Fruit fly (Drosophila melanogaster): Measurements from ENCODE around the gene CG14540.

CG14540 gene

DNA sequence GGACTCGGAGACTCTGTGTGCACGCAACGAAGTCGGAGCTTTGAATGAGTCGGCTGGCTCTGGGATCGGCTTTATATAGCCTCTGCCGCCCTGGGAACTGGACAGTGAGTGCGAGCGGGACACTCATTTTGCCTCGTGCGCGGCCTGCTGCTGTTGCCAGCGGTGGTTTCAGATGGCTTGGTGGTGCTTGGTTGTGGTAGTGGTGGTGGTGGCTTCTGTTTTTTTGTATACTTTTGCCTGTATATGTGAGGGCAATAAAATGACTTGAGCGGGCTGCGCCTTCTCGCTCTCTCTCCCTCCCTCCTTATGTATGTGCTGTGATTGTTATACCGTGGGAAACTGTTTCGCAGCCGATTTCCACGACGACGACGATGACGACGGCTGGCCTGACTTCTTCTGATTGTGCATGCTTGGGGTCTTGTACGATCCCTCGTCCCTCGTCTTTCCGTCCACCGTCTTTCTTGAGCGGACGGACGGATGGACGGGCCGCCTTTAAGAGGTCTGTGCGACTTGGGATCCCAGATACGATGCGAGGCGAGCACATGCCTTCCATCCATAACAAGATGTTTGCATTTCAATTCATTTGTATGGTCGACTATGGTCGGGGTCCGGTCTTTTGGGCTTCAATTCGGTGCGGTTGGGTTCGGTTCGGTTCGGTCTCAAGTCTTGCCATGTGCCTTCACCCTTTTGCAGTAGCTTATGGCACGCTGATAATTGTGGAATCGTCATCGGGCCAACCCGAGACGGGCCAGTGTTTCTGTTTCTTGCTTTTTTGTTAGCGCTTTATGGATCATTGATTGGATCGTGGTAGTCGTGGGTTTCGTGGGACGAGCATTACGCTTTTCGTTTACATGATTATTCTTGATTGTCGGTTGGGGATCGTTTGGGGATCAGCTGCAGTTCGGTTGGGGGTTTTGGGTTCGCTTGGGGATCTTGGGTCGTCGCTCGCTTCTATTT lies 47.2 kb downstream of the CG14540 start (continued):
- 0 out of 3 replicates have a peak, but pooled peaks have one; percentile 60 for TF ChIP-seq CG2199 (GFP tag; IDR thresholded peaks at IDR 0.05)
- TF ChIP-seq CG30403 (GFP tag; optimal IDR thresholded peaks at IDR 0.05), result no peak
- TF ChIP-seq shn (GFP tag; optimal IDR thresholded peaks at IDR 0.05), result no peak
- TF ChIP-seq NC2α (GFP tag; optimal IDR thresholded peaks at IDR 0.05), result peak; percentile 49
- TF ChIP-seq zfh1 (GFP tag; IDR thresholded peaks at IDR 0.05), result no peak
- TF ChIP-seq Bgb (GFP tag; IDR thresholded peaks at IDR 0.05; ENCODE audit: partially characterized antibody), result peak; percentile 45; the same call in 1 of the 2 replicates
- peak; percentile 6 for TF ChIP-seq CG10267 (tag; optimal IDR thresholded peaks at IDR 0.05)
- no peak for TF ChIP-seq CG34224 (GFP tag; IDR thresholded peaks at IDR 0.05; ENCODE audit: partially characterized antibody)
- TF ChIP-seq CG13123 (GFP tag; optimal IDR thresholded peaks at IDR 0.05), result peak; percentile 25
- TF ChIP-seq CG11696 (GFP tag; IDR thresholded peaks at IDR 0.05), result no peak
- TF ChIP-seq CG1529 (GFP tag; optimal IDR thresholded peaks at IDR 0.05), result no peak
- no peak for TF ChIP-seq Gug (GFP tag; IDR thresholded peaks at IDR 0.05)
- TF ChIP-seq CG7556 (GFP tag; optimal IDR thresholded peaks at IDR 0.05), result no peak
- TF ChIP-seq eyg (GFP tag; optimal IDR thresholded peaks at IDR 0.05), result no peak
- no peak for TF ChIP-seq CG4360 (GFP tag; IDR thresholded peaks at IDR 0.05)
- peak; percentile 61; the same call in 2 of the 3 replicates for TF ChIP-seq gce (GFP tag; IDR thresholded peaks at IDR 0.05)
- TF ChIP-seq dmrt11E (tag; optimal IDR thresholded peaks at IDR 0.05), result peak; percentile 0
- TF ChIP-seq Mad (GFP tag; optimal IDR thresholded peaks at IDR 0.05), result peak; percentile 3
- TF ChIP-seq CG2712 (tag; optimal IDR thresholded peaks at IDR 0.05), result peak; percentile 40
- TF ChIP-seq yki (optimal IDR thresholded peaks at IDR 0.05), result no peak
- TF ChIP-seq mld (GFP tag; IDR thresholded peaks at IDR 0.05; ENCODE audit: partially characterized antibody), result no peak
- TF ChIP-seq Hr3 (GFP tag; optimal IDR thresholded peaks at IDR 0.05), result no peak
- TF ChIP-seq CTCF (GFP tag; optimal IDR thresholded peaks at IDR 0.05), result no peak
- peak; percentile 42; the same call in 1 of the 2 replicates for TF ChIP-seq CG32767 (GFP tag; IDR thresholded peaks at IDR 0.05)
- TF ChIP-seq Dad (GFP tag; optimal IDR thresholded peaks at IDR 0.05), result no peak
- TF ChIP-seq CHES-1-like (GFP tag; optimal IDR thresholded peaks at IDR 0.05), result no peak
- TF ChIP-seq Bdp1 (GFP tag; optimal IDR thresholded peaks at IDR 0.05), result no peak
- TF ChIP-seq ase (GFP tag; IDR thresholded peaks at IDR 0.05), result no peak
- TF ChIP-seq ara (GFP tag; IDR thresholded peaks at IDR 0.05), result no peak
- TF ChIP-seq bbx (GFP tag; IDR thresholded peaks at IDR 0.05; ENCODE audit: partially characterized antibody), result peak; percentile 43
- TF ChIP-seq Sin3A (optimal IDR thresholded peaks at IDR 0.05), result no peak
- TF ChIP-seq Kr (GFP tag; optimal IDR thresholded peaks at IDR 0.05), result peak; percentile 85
- no peak for TF ChIP-seq sc (optimal IDR thresholded peaks at IDR 0.05)
- no peak for TF ChIP-seq sc (GFP tag; optimal IDR thresholded peaks at IDR 0.05)
- no peak for TF ChIP-seq hth (optimal IDR thresholded peaks at IDR 0.05)
- TF ChIP-seq Dip3 (GFP tag; optimal IDR thresholded peaks at IDR 0.05), result no peak
- no peak for TF ChIP-seq CG7928 (GFP tag; optimal IDR thresholded peaks at IDR 0.05)
- peak; percentile 88 for TF ChIP-seq ac (GFP tag; optimal IDR thresholded peaks at IDR 0.05)
- TF ChIP-seq Trl (optimal IDR thresholded peaks at IDR 0.05), result peak; percentile 10 to 36
- no peak for TF ChIP-seq Trl (GFP tag; optimal IDR thresholded peaks at IDR 0.05)
- no peak for TF ChIP-seq ems (GFP tag; optimal IDR thresholded peaks at IDR 0.05)
- TF ChIP-seq cwo (GFP tag; optimal IDR thresholded peaks at IDR 0.05), result peak; percentile 76
- peak; percentile 36 for TF ChIP-seq CG9932 (GFP tag; IDR thresholded peaks at IDR 0.05)
- TF ChIP-seq CG30431 (GFP tag; optimal IDR thresholded peaks at IDR 0.05), result no peak
- peak; percentile 39 for TF ChIP-seq grn (GFP tag; optimal IDR thresholded peaks at IDR 0.05)
- TF ChIP-seq CG1647 (GFP tag; optimal IDR thresholded peaks at IDR 0.05), result no peak
- TF ChIP-seq HLH4C (GFP tag; IDR thresholded peaks at IDR 0.05; ENCODE audit: partially characterized antibody), result peak; percentile 30; the same call in 1 of the 3 replicates
- TF ChIP-seq lmd (GFP tag; IDR thresholded peaks at IDR 0.05), result no peak
- TF ChIP-seq CG3847 (GFP tag; IDR thresholded peaks at IDR 0.05), result no peak
- TF ChIP-seq prd (optimal IDR thresholded peaks at IDR 0.05), result no peak
- no peak for TF ChIP-seq prd (GFP tag; IDR thresholded peaks at IDR 0.05)
- peak; percentile 58 for TF ChIP-seq Nf-YB (GFP tag; optimal IDR thresholded peaks at IDR 0.05)
